Worm (Caenorhabditis elegans) whole organism, L2 larva: ENCODE data around the gene C16B8.4.

Experiments
- ama-1 ChIP-seq: fragments of 150-350 bp; optimal IDR thresholded peaks from 2 replicates; lab custom pipeline; 2018; ENCODE audit warnings: inconsistent platforms
- ceh-82 ChIP-seq: fragments of 150-350 bp; optimal IDR thresholded peaks from 2 replicates; lab custom pipeline; 2014; ENCODE audit warnings: missing biosample characterization, missing genetic modification characterization
- elt-3 ChIP-seq: sonication (generic microtip); optimal IDR thresholded peaks from 2 replicates; lab custom pipeline; 2017; ENCODE audit warnings: missing biosample characterization, missing genetic modification characterization
- lin-39 ChIP-seq: fragments of 150-350 bp; optimal IDR thresholded peaks from 2 replicates; lab custom pipeline; 2014; ENCODE audit warnings: missing biosample characterization, missing genetic modification reagents, missing genetic modification characterization
- nhr-11 ChIP-seq: fragments of 150-350 bp; optimal IDR thresholded peaks from 2 replicates; lab custom pipeline; 2014; ENCODE audit warnings: missing biosample characterization, missing genetic modification characterization
- nhr-237 ChIP-seq: fragments of 150-350 bp; optimal IDR thresholded peaks from 2 replicates; lab custom pipeline; 2014; ENCODE audit warnings: missing biosample characterization, missing genetic modification characterization
- nhr-77 ChIP-seq: fragments of 150-350 bp; optimal IDR thresholded peaks from 2 replicates; lab custom pipeline; 2014; ENCODE audit warnings: missing biosample characterization, missing genetic modification characterization
- unc-39 ChIP-seq: fragments of 150-350 bp; optimal IDR thresholded peaks from 2 replicates; lab custom pipeline; 2014; ENCODE audit warnings: missing biosample characterization, missing genetic modification characterization
- ztf-11 ChIP-seq: sonication (generic microtip); optimal IDR thresholded peaks from 2 replicates; lab custom pipeline; 2017; ENCODE audit warnings: missing biosample characterization, missing genetic modification characterization

DNA sequence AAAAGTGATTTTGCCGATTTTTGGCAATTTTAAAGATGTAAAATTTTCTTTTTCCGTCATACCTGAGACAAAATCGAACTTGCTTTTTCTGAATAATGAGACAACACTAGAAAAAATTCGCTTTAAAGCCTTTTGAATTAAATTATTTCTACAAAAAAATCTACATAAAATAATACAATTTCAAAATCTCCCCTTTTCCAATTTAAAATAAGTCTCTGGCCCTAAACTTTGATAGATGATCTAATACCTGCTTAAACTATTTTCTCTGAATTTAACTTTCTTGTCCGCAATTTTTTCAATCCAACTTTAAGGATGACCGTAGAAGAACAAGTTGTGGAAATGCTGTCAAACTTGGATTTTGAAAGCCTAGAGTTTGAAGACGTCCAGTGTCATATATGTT lies 29.8 kb upstream of the C16B8.4 start, which contains the start of gene R02E12.12:
- no peak for TF ChIP-seq elt-3
- no peak for TF ChIP-seq nhr-77 (tag; lab: Kevin White, UChicago)
- TF ChIP-seq lin-39 (tag; lab: Kevin White, UChicago), result no peak
- no peak for TF ChIP-seq unc-39 (tag; lab: Kevin White, UChicago)
- TF ChIP-seq ceh-82 (tag; lab: Kevin White, UChicago), result no peak
- no peak for TF ChIP-seq nhr-11 (tag; lab: Kevin White, UChicago)
- TF ChIP-seq ama-1, result no peak
- no peak for TF ChIP-seq nhr-237 (tag; lab: Kevin White, UChicago)
- TF ChIP-seq ztf-11 (tag; lab: Kevin White, UChicago), result no peak
